Worm (Caenorhabditis elegans) whole organism, young adult: ENCODE results near the gene Y4C6B.2.

Experiments used
- B0019.2 ChIP-seq: fragments of 200-800 bp; sonication (Bioruptor generic); conservative IDR thresholded peaks from 2 replicates; pipeline ENCODE4 v1.3.6; 2022; ENCODE audit warnings: missing genetic modification reagents, missing genetic modification characterization, missing compliant biosample characterization
- B0261.1 ChIP-seq: sonication (generic microtip); optimal IDR thresholded peaks from 2 replicates; lab custom pipeline; 2016; ENCODE audit warnings: mild to moderate bottlenecking, missing genetic modification characterization, moderate library complexity, missing compliant biosample characterization
- C17E4.6 ChIP-seq: fragments of 200-800 bp; sonication (Bioruptor generic); IDR thresholded peaks from 2 replicates; pipeline ENCODE4 v1.3.6; 2022; ENCODE audit warnings: missing genetic modification reagents, missing genetic modification characterization, missing compliant biosample characterization
- D2030.7 ChIP-seq: fragments of 200-800 bp; sonication (Bioruptor generic); IDR thresholded peaks from 2 replicates; pipeline ENCODE4 v1.3.6; 2022; ENCODE audit warnings: missing genetic modification reagents, missing genetic modification characterization, missing compliant biosample characterization
- F33H1.4 ChIP-seq: fragments of 200-800 bp; sonication (Bioruptor generic); IDR thresholded peaks from 2 replicates; pipeline ENCODE4 v1.3.6; 2022; ENCODE audit warnings: missing genetic modification reagents, missing genetic modification characterization, missing compliant biosample characterization
- F49E8.2 ChIP-seq: sonication (generic microtip); optimal IDR thresholded peaks from 3 replicates; lab custom pipeline; 2017; ENCODE audit warnings: missing genetic modification characterization, mild to moderate bottlenecking, missing compliant biosample characterization, antibody characterized with exemption, moderate library complexity; ENCODE audit not compliant: insufficient read depth
- F57A8.1 ChIP-seq: fragments of 200-800 bp; sonication (Bioruptor generic); optimal IDR thresholded peaks from 2 replicates; lab custom pipeline; 2018; ENCODE audit warnings: mild to moderate bottlenecking, missing genetic modification characterization, moderate library complexity, missing compliant biosample characterization
- K11D2.4 ChIP-seq: fragments of 200-800 bp; sonication (Bioruptor generic); IDR thresholded peaks from 2 replicates; pipeline ENCODE4 v1.3.6; 2022; ENCODE audit warnings: missing genetic modification reagents, missing genetic modification characterization, missing compliant biosample characterization
- Y56A3A.18 ChIP-seq: fragments of 200-800 bp; sonication (Bioruptor generic); IDR thresholded peaks from 2 replicates; pipeline ENCODE4 v1.3.6; 2022; ENCODE audit warnings: missing genetic modification reagents, missing genetic modification characterization, missing compliant biosample characterization
- Y67H2A.10 ChIP-seq: fragments of 200-800 bp; sonication (Bioruptor generic); conservative IDR thresholded peaks from 2 replicates; pipeline ENCODE4 v1.3.6; 2022; ENCODE audit warnings: missing genetic modification reagents, missing genetic modification characterization, missing compliant biosample characterization
- aptf-3 ChIP-seq: fragments of 200-800 bp; sonication (Bioruptor generic); IDR thresholded peaks from 2 replicates; pipeline ENCODE4 v1.3.6; 2022; ENCODE audit warnings: missing genetic modification characterization, missing compliant biosample characterization
- attf-3 ChIP-seq: fragments of 200-800 bp; sonication (Bioruptor generic); conservative IDR thresholded peaks from 2 replicates; pipeline ENCODE4 v1.3.6; 2022; ENCODE audit warnings: missing genetic modification reagents, missing genetic modification characterization, missing compliant biosample characterization
- cebp-1 ChIP-seq, 2 experiments: fragments of 200-800 bp in 1 of 2; sonication (Bioruptor generic) in 1 of 2; sonication (generic microtip) in 1 of 2; IDR thresholded peaks in 1 of 2; optimal IDR thresholded peaks in 1 of 2; 2 replicates each; pipeline versions ENCODE4 v1.3.6 to Lab custom; 2017 to 2022; ENCODE audit warnings: missing compliant biosample characterization in 2 of 2, missing genetic modification characterization in 2 of 2, mild to moderate bottlenecking in 1 of 2, missing genetic modification reagents in 1 of 2, moderate library complexity in 1 of 2
- ceh-27 ChIP-seq: fragments of 200-800 bp; sonication (Bioruptor generic); optimal IDR thresholded peaks from 2 replicates; lab custom pipeline; 2018; ENCODE audit warnings: mild to moderate bottlenecking, missing genetic modification characterization, moderate library complexity, missing compliant biosample characterization
- ceh-58 ChIP-seq: fragments of 200-800 bp; sonication (Bioruptor generic); IDR thresholded peaks from 2 replicates; pipeline ENCODE4 v1.3.6; 2022; ENCODE audit warnings: missing genetic modification characterization, missing compliant biosample characterization
- ceh-79 ChIP-seq: sonication (generic microtip); optimal IDR thresholded peaks from 2 replicates; lab custom pipeline; 2017; ENCODE audit warnings: mild to moderate bottlenecking, missing genetic modification characterization, missing compliant biosample characterization
- chd-7 ChIP-seq: sonication (generic microtip); optimal IDR thresholded peaks from 2 replicates; lab custom pipeline; 2016; ENCODE audit warnings: mild to moderate bottlenecking, missing genetic modification characterization, moderate library complexity, missing compliant biosample characterization
- dox-1 ChIP-seq: fragments of 200-800 bp; sonication (Bioruptor generic); IDR thresholded peaks from 2 replicates; pipeline ENCODE4 v1.3.6; 2022; ENCODE audit warnings: missing genetic modification reagents, missing genetic modification characterization, missing compliant biosample characterization
- egl-18 ChIP-seq: fragments of 200-800 bp; sonication (Bioruptor generic); IDR thresholded peaks from 2 replicates; pipeline ENCODE4 v1.3.6; 2022; ENCODE audit warnings: missing genetic modification reagents, missing genetic modification characterization, missing compliant biosample characterization
- him-1 ChIP-seq: sonication (generic microtip); optimal IDR thresholded peaks from 2 replicates; lab custom pipeline; 2016; ENCODE audit warnings: missing genotype, missing genetic modification reagents, missing genetic modification characterization, missing compliant biosample characterization
- hlh-12 ChIP-seq: sonication (generic microtip); optimal IDR thresholded peaks from 2 replicates; lab custom pipeline; 2016; ENCODE audit warnings: missing genetic modification characterization, missing compliant biosample characterization
- hlh-26 ChIP-seq: fragments of 200-800 bp; sonication (Bioruptor generic); conservative IDR thresholded peaks from 2 replicates; pipeline ENCODE4 v1.3.6; 2022; ENCODE audit warnings: missing genetic modification reagents, missing genetic modification characterization, missing compliant biosample characterization
- hmg-1.2 ChIP-seq: fragments of 200-800 bp; sonication (Bioruptor generic); IDR thresholded peaks from 2 replicates; pipeline ENCODE4 v1.3.6; 2022; ENCODE audit warnings: missing genetic modification reagents, missing genetic modification characterization, missing compliant biosample characterization
- lin-35 ChIP-seq, 3 experiments: fragments of 150-350 bp in 2 of 3; sonication (generic microtip) in 1 of 3; optimal IDR thresholded peaks; 2 replicates each; lab custom pipeline; 2014 to 2018; ENCODE audit warnings: missing biosample characterization in 3 of 3, missing genetic modification characterization in 3 of 3, missing genetic modification reagents in 3 of 3
- lin-54 ChIP-seq: fragments of 200-800 bp; sonication (Bioruptor generic); optimal IDR thresholded peaks from 2 replicates; lab custom pipeline; 2018; ENCODE audit warnings: mild to moderate bottlenecking, missing genetic modification characterization, missing compliant biosample characterization
- madf-10 ChIP-seq: sonication (generic microtip); optimal IDR thresholded peaks from 2 replicates; lab custom pipeline; 2016; ENCODE audit warnings: mild to moderate bottlenecking, missing genetic modification characterization, missing compliant biosample characterization
- madf-6 ChIP-seq: fragments of 200-800 bp; sonication (Bioruptor generic); IDR thresholded peaks from 2 replicates; pipeline ENCODE4 v1.3.6; 2022; ENCODE audit warnings: missing genetic modification reagents, missing genetic modification characterization, missing compliant biosample characterization
- madf-8 ChIP-seq: fragments of 200-800 bp; sonication (Bioruptor generic); conservative IDR thresholded peaks from 2 replicates; pipeline ENCODE4 v1.3.6; 2022; ENCODE audit warnings: missing genetic modification reagents, missing genetic modification characterization, missing compliant biosample characterization
- nfya-2 ChIP-seq: fragments of 200-800 bp; sonication (Bioruptor generic); IDR thresholded peaks from 2 replicates; pipeline ENCODE4 v1.3.6; 2022; ENCODE audit warnings: missing genetic modification reagents, missing genetic modification characterization, missing compliant biosample characterization
- nfyb-1 ChIP-seq: fragments of 200-800 bp; sonication (Bioruptor generic); IDR thresholded peaks from 2 replicates; pipeline ENCODE4 v1.3.6; 2022; ENCODE audit warnings: missing genetic modification reagents, missing genetic modification characterization, missing compliant biosample characterization
- pbrm-1 ChIP-seq: fragments of 200-800 bp; sonication (Bioruptor generic); IDR thresholded peaks from 2 replicates; pipeline ENCODE4 v1.3.6; 2022; ENCODE audit warnings: missing genetic modification reagents, missing genetic modification characterization, missing compliant biosample characterization
- pha-4 ChIP-seq: fragments of 150-350 bp; sonication (generic microtip); optimal IDR thresholded peaks from 2 replicates; lab custom pipeline; 2014; ENCODE audit warnings: missing biosample characterization, missing genetic modification reagents, missing genetic modification characterization
- rcor-1 ChIP-seq: fragments of 200-800 bp; sonication (Bioruptor generic); IDR thresholded peaks from 2 replicates; pipeline ENCODE4 v1.3.6; 2022; ENCODE audit warnings: missing genetic modification reagents, missing genetic modification characterization, missing compliant biosample characterization
- repo-1 ChIP-seq: sonication (generic microtip); optimal IDR thresholded peaks from 2 replicates; lab custom pipeline; 2017; ENCODE audit warnings: mild to moderate bottlenecking, missing genetic modification characterization, missing compliant biosample characterization
- rpc-1 ChIP-seq, 2 experiments: fragments of 150-350 bp in 1 of 2; sonication (generic microtip) in 1 of 2; optimal IDR thresholded peaks; 2 replicates each; lab custom pipeline; 2014 to 2018; ENCODE audit warnings: missing biosample characterization in 1 of 2, missing genetic modification characterization in 1 of 2, missing genetic modification reagents in 1 of 2, missing genotype in 1 of 2
- snpc-1.1 ChIP-seq: sonication (generic microtip); optimal IDR thresholded peaks from 2 replicates; lab custom pipeline; 2017; ENCODE audit warnings: missing genetic modification characterization, mild to moderate bottlenecking, missing compliant biosample characterization, antibody characterized with exemption, moderate library complexity, missing genotype, missing genetic modification reagents; ENCODE audit not compliant: insufficient read depth
- snpc-4 ChIP-seq, 5 experiments: fragments of 150-350 bp in 1 of 5; sonication (generic microtip) in 4 of 5; optimal IDR thresholded peaks; 2 replicates each; lab custom pipeline; 2014 to 2018; ENCODE audit warnings: missing genetic modification characterization in 5 of 5, missing biosample characterization in 3 of 5, antibody characterized with exemption in 2 of 5, mild to moderate bottlenecking in 2 of 5, missing compliant biosample characterization in 2 of 5, missing genotype in 2 of 5, moderate library complexity in 2 of 5, missing genetic modification reagents in 1 of 5
- somi-1 ChIP-seq: fragments of 200-800 bp; sonication (Bioruptor generic); optimal IDR thresholded peaks from 2 replicates; lab custom pipeline; 2018; ENCODE audit warnings: mild to moderate bottlenecking, missing genetic modification characterization, missing compliant biosample characterization
- tbp1 ChIP-seq: fragments of 200-800 bp; sonication (Bioruptor generic); optimal IDR thresholded peaks from 2 replicates; lab custom pipeline; 2018; ENCODE audit warnings: mild to moderate bottlenecking, missing genetic modification characterization, missing compliant biosample characterization
- tlf-1 ChIP-seq: fragments of 200-800 bp; sonication (Bioruptor generic); optimal IDR thresholded peaks from 2 replicates; lab custom pipeline; 2018; ENCODE audit warnings: mild to moderate bottlenecking, missing genetic modification characterization, missing compliant biosample characterization
- ztf-22 ChIP-seq: fragments of 200-800 bp; sonication (Bioruptor generic); optimal IDR thresholded peaks from 2 replicates; lab custom pipeline; 2018; ENCODE audit warnings: mild to moderate bottlenecking, missing genetic modification characterization, moderate library complexity, missing compliant biosample characterization
- ztf-25 ChIP-seq: fragments of 200-800 bp; sonication (Bioruptor generic); IDR thresholded peaks from 2 replicates; pipeline ENCODE4 v1.3.6; 2022; ENCODE audit warnings: missing genetic modification reagents, missing genetic modification characterization, missing compliant biosample characterization

Y4C6B.2 gene

DNA sequence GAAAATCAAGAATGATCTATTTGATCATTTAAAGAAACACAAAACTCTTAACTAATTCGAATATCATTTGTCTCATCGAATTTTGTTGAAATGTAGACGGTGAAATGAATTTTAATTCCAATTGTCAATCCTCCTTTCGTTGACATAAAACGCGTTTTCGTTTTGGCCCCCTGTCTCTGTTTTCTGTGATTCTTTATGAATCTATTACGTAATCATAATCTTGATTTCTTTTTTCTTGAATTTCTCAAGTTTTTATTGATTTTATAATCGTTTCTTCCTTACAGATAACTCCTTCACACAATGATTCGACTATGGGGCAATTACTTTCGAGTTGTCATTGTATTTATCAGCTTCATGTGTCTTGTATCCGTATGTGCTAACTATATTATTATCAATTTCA lies 7.2 kb upstream of the Y4C6B.2 start, which contains the start of gene Y4C6B.3:
TSS of gene Y4C6B.3 (plus strand) at position 301 of the 400 bp plus-strand sequence.
- TF ChIP-seq cebp-1 (GFP tag; IDR thresholded peaks at IDR 0.05; lab: Robert Waterston, UW) (no peak), cebp-1 (tag; optimal IDR thresholded peaks at IDR 0.05; lab: Kevin White, UChicago) (no peak), Y67H2A.10 (GFP tag; lab: Robert Waterston, UW) (no peak), F49E8.2 (tag; lab: Kevin White, UChicago) (no peak), ceh-79 (tag; lab: Kevin White, UChicago) (no peak), snpc-4 (GFP tag; optimal IDR thresholded peaks at IDR 0.05; lab: Kevin White, UChicago) (no peak), snpc-4 (tag; optimal IDR thresholded peaks at IDR 0.05; lab: Kevin White, UChicago) (no peak), K11D2.4 (GFP tag; lab: Robert Waterston, UW) (no peak), nfyb-1 (GFP tag; lab: Robert Waterston, UW) (no peak), tbp1 (no peak), F57A8.1 (no peak), lin-35 (GFP tag; optimal IDR thresholded peaks at IDR 0.05; lab: Kevin White, UChicago) (no peak)

DNA sequence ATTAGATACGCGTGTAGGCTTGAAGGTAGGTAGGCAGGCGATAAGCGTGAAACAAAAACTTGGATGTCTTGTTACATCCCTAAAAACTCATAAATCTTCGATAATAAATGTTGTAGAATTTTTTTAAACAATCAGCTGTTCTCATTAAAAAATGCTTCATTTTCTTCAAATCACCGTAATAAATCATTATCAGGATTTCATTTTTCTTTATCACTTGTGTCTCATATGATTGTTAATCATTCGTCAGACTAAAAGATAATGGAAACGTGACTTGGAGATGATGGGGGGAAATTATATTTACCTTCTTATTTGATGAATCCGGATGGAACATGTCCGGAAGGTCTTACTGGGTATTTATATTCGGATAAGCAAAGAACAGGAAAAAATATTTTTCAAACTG lies 5.9 kb upstream of the Y4C6B.2 start:
- TF ChIP-seq somi-1 (GFP tag; lab: Kevin White, UChicago) (peak; percentile 4), nfya-2 (GFP tag; lab: Robert Waterston, UW) (no peak), repo-1 (no peak), snpc-4 (GFP tag; optimal IDR thresholded peaks at IDR 0.05; lab: Kevin White, UChicago) (no peak), snpc-4 (tag; optimal IDR thresholded peaks at IDR 0.05; lab: Kevin White, UChicago) (no peak)

DNA sequence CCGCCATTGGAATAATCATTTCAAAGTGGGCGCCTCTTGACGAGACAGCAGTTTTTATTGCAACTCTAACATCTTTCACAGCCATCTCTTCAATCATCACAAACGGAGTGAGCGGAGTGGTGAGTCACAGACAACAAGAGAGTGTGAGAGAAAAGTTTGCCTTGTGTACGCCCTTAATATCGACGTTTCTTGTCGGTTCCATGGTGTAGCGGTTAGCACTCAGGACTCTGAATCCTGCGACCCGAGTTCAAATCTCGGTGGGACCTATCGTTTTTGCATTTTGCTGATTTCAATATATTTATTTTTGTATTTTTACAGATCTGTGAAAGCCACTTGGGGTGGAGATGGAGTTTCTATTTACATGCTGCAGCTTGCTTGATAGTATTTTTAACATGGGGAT lies 4.9 kb upstream of the Y4C6B.2 start:
- no peak for TF ChIP-seq hlh-12 (tag; lab: Kevin White, UChicago)
- 0 out of 2 replicates have a peak, but pooled peaks have one; percentile 33 for TF ChIP-seq attf-3
- peak; percentile 17 for TF ChIP-seq F33H1.4 (GFP tag; lab: Robert Waterston, UW)
- TF ChIP-seq D2030.7 (GFP tag; lab: Robert Waterston, UW), result no peak
- peak; percentile 77 for TF ChIP-seq rcor-1 (GFP tag; lab: Robert Waterston, UW)
- TF ChIP-seq egl-18 (GFP tag; lab: Robert Waterston, UW), result no peak
- TF ChIP-seq madf-6 (GFP tag; lab: Robert Waterston, UW), result no peak
- peak; percentile 77 for TF ChIP-seq nfyb-1 (GFP tag; lab: Robert Waterston, UW)
- TF ChIP-seq madf-8 (GFP tag; lab: Robert Waterston, UW), result no peak
- TF ChIP-seq Y56A3A.18 (GFP tag; lab: Robert Waterston, UW), result 0 out of 2 replicates have a peak, but pooled peaks have one; percentile 51
- TF ChIP-seq ztf-25 (GFP tag; lab: Robert Waterston, UW), result no peak
- TF ChIP-seq pbrm-1, result no peak
- TF ChIP-seq dox-1 (GFP tag; lab: Robert Waterston, UW), result no peak; the same call in 1 of the 2 replicates
- TF ChIP-seq ceh-58 (GFP tag; lab: Robert Waterston, UW), result no peak
- TF ChIP-seq hlh-26 (GFP tag; lab: Robert Waterston, UW), result no peak
- no peak for TF ChIP-seq chd-7 (tag; lab: Kevin White, UChicago)
- peak; percentile 42 for TF ChIP-seq snpc-1.1
- peak; percentile 26 for TF ChIP-seq madf-10 (tag; lab: Kevin White, UChicago)
- TF ChIP-seq tlf-1 (GFP tag; lab: Kevin White, UChicago), result peak; percentile 1
- TF ChIP-seq F49E8.2 (tag; lab: Kevin White, UChicago), result no peak
- TF ChIP-seq B0261.1 (tag; lab: Kevin White, UChicago), result peak; percentile 77
- TF ChIP-seq ceh-27 (GFP tag; lab: Kevin White, UChicago), result no peak
- TF ChIP-seq C17E4.6 (GFP tag; lab: Robert Waterston, UW), result no peak
- TF ChIP-seq aptf-3 (GFP tag; lab: Robert Waterston, UW), result no peak
- peak; percentile 35 for TF ChIP-seq repo-1
- no peak for TF ChIP-seq pha-4 (tag; lab: Kevin White, UChicago)
- TF ChIP-seq lin-54 (GFP tag; lab: Kevin White, UChicago), result no peak
- peak; percentile 53 for TF ChIP-seq him-1
- TF ChIP-seq B0019.2, result no peak
- TF ChIP-seq hmg-1.2 (GFP tag; lab: Robert Waterston, UW), result peak; percentile 60
- TF ChIP-seq rpc-1 (optimal IDR thresholded peaks at IDR 0.05; lab: Kevin White, UChicago), result peak; percentile 78
- TF ChIP-seq rpc-1 (tag; optimal IDR thresholded peaks at IDR 0.05; lab: Kevin White, UChicago), result peak; percentile 85
- no peak for TF ChIP-seq ztf-22
- peak; percentile 96 for TF ChIP-seq tbp1
